Worm (Caenorhabditis elegans): ENCODE results near the gene T25B2.4.
A peak's percentile ranks its signal among the peaks of the same experiment; 100 is the strongest.

T25B2.4 gene

DNA sequence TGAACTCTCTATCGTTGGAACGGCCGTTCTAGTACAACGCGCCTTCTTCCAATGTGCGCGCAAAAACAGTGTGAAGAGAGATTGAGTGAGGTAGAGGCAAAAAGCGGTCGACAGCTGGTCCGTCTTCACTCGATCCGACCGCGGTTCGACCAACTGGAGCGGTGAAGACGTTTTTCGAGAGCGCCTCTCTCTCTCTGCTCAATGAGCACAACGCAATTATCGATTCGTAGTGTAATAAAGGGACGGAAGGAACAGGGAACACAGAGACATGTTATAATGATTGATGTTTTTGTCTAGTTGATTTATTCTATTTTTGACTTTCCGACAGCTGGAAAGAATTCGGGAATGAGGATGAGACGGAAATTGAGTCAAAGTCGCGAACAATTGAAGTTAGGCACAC is 46.8 kb downstream of the T25B2.4 start:
- TF ChIP-seq sdc-2 (tag; optimal IDR thresholded peaks at IDR 0.05) (peak; percentile 6), unc-55 (GFP tag; optimal IDR thresholded peaks at IDR 0.05) (peak; percentile 95), hlh-30 (tag; optimal IDR thresholded peaks at IDR 0.05; ENCODE audit: insufficient read depth) (no peak), hlh-8 (tag; optimal IDR thresholded peaks at IDR 0.05) (peak; percentile 7), rnt-1 (tag; optimal IDR thresholded peaks at IDR 0.05) (peak; percentile 11)
